Worm (Caenorhabditis elegans) whole organism, L1 larva: ENCODE data around the gene Y73F8A.15.

Experiments
- C04F5.9 ChIP-seq: sonication (generic microtip); optimal IDR thresholded peaks from 2 replicates; lab custom pipeline; 2016; ENCODE audit warnings: missing genetic modification characterization, missing compliant biosample characterization
- C16A3.4 ChIP-seq: fragments of 150-350 bp; optimal IDR thresholded peaks from 2 replicates; lab custom pipeline; 2014; ENCODE audit warnings: missing biosample characterization, missing genetic modification characterization
- Y116A8C.19 ChIP-seq: sonication (generic microtip); optimal IDR thresholded peaks from 2 replicates; lab custom pipeline; 2016; ENCODE audit warnings: missing compliant biosample characterization, missing genetic modification characterization, borderline replicate concordance
- aha-1 ChIP-seq: fragments of 150-350 bp; optimal IDR thresholded peaks from 2 replicates; lab custom pipeline; 2014; ENCODE audit warnings: missing biosample characterization, missing genetic modification characterization
- alr-1 ChIP-seq: fragments of 200-800 bp; sonication (Bioruptor generic); optimal IDR thresholded peaks from 2 replicates; lab custom pipeline; 2018; ENCODE audit warnings: borderline replicate concordance, mild to moderate bottlenecking, missing genetic modification characterization, missing compliant biosample characterization
- ama-1 ChIP-seq: fragments of 150-350 bp; optimal IDR thresholded peaks from 2 replicates; lab custom pipeline; 2014
- ceh-88 ChIP-seq: fragments of 200-800 bp; sonication (Bioruptor generic); IDR thresholded peaks from 2 replicates; pipeline ENCODE4 v1.3.6; 2022; ENCODE audit warnings: missing genetic modification characterization, missing compliant biosample characterization
- efl-1 ChIP-seq, 4 experiments: fragments of 150-350 bp; optimal IDR thresholded peaks in 3 of 4; peaks in 1 of 4; 1 replicate in 1 of 4; 2 replicates in 3 of 4; lab custom pipeline; 2014; ENCODE audit warnings: missing biosample characterization in 2 of 4, missing genetic modification characterization in 2 of 4, missing genetic modification reagents in 2 of 4
- efl-3 ChIP-seq: fragments of 200-800 bp; sonication (Bioruptor generic); optimal IDR thresholded peaks from 2 replicates; lab custom pipeline; 2018; ENCODE audit warnings: mild to moderate bottlenecking, missing genetic modification characterization, missing compliant biosample characterization
- fkh-8 ChIP-seq: sonication (generic microtip); optimal IDR thresholded peaks from 2 replicates; lab custom pipeline; 2016; ENCODE audit warnings: mild to moderate bottlenecking, missing genetic modification characterization, missing compliant biosample characterization
- hlh-4 ChIP-seq: sonication (generic microtip); optimal IDR thresholded peaks from 2 replicates; lab custom pipeline; 2016; ENCODE audit warnings: mild to moderate bottlenecking, missing genetic modification characterization, missing compliant biosample characterization
- hpl-2 ChIP-seq: fragments of 150-350 bp; optimal IDR thresholded peaks from 2 replicates; lab custom pipeline; 2014; ENCODE audit warnings: missing biosample characterization, missing genetic modification reagents, missing genetic modification characterization
- isw-1 ChIP-seq: fragments of 200-800 bp; sonication (Bioruptor generic); IDR thresholded peaks from 2 replicates; pipeline ENCODE4 v1.3.6; 2022; ENCODE audit warnings: missing genetic modification characterization, missing compliant biosample characterization
- lin-35 ChIP-seq, 2 experiments: fragments of 150-350 bp; optimal IDR thresholded peaks; 2 replicates each; lab custom pipeline; 2014; ENCODE audit warnings: missing biosample characterization in 2 of 2, missing genetic modification characterization in 2 of 2, missing genetic modification reagents in 2 of 2
- lir-3 ChIP-seq: sonication (generic microtip); optimal IDR thresholded peaks from 2 replicates; lab custom pipeline; 2016; ENCODE audit warnings: mild to moderate bottlenecking, missing genetic modification characterization, moderate library complexity, missing compliant biosample characterization; ENCODE audit not compliant: poor library complexity
- mdl-1 ChIP-seq, 2 experiments: fragments of 150-350 bp; optimal IDR thresholded peaks; 2 replicates each; lab custom pipeline; 2014 to 2017; ENCODE audit warnings: missing biosample characterization in 2 of 2, missing genetic modification characterization in 2 of 2, inconsistent platforms in 1 of 2
- mef-2 ChIP-seq: fragments of 150-350 bp; optimal IDR thresholded peaks from 2 replicates; lab custom pipeline; 2014; ENCODE audit warnings: missing biosample characterization, missing genetic modification characterization
- nhr-20 ChIP-seq: sonication (generic microtip); optimal IDR thresholded peaks from 2 replicates; lab custom pipeline; 2016; ENCODE audit warnings: mild to moderate bottlenecking, missing genetic modification characterization, missing compliant biosample characterization
- nhr-71 ChIP-seq: sonication (generic microtip); optimal IDR thresholded peaks from 2 replicates; lab custom pipeline; 2016; ENCODE audit warnings: mild to moderate bottlenecking, missing genetic modification characterization, moderate library complexity, missing compliant biosample characterization
- nhr-76 ChIP-seq: sonication (generic microtip); optimal IDR thresholded peaks from 2 replicates; lab custom pipeline; 2017; ENCODE audit warnings: missing biosample characterization, missing genetic modification characterization
- nhr-77 ChIP-seq: fragments of 150-350 bp; optimal IDR thresholded peaks from 2 replicates; lab custom pipeline; 2014; ENCODE audit warnings: missing biosample characterization, missing genetic modification characterization
- nhr-84 ChIP-seq: sonication (generic microtip); optimal IDR thresholded peaks from 2 replicates; lab custom pipeline; 2017; ENCODE audit warnings: missing biosample characterization, missing genetic modification characterization
- nhr-90 ChIP-seq: sonication (generic microtip); optimal IDR thresholded peaks from 2 replicates; lab custom pipeline; 2016; ENCODE audit warnings: mild to moderate bottlenecking, missing genetic modification characterization, missing compliant biosample characterization; ENCODE audit not compliant: poor library complexity
- pag-3 ChIP-seq: sonication (generic microtip); optimal IDR thresholded peaks from 2 replicates; lab custom pipeline; 2017; ENCODE audit warnings: missing genetic modification characterization, mild to moderate bottlenecking, missing compliant biosample characterization, antibody characterized with exemption, borderline replicate concordance; ENCODE audit not compliant: insufficient read depth
- pqm-1 ChIP-seq: sonication (generic microtip); optimal IDR thresholded peaks from 3 replicates; lab custom pipeline; 2017; ENCODE audit warnings: missing biosample characterization, missing genetic modification characterization
- rnt-1 ChIP-seq: sonication (generic microtip); optimal IDR thresholded peaks from 2 replicates; lab custom pipeline; 2016; ENCODE audit warnings: mild to moderate bottlenecking, missing genetic modification characterization, moderate library complexity, missing compliant biosample characterization
- snpc-4 ChIP-seq: fragments of 150-350 bp; optimal IDR thresholded peaks from 2 replicates; lab custom pipeline; 2014; ENCODE audit warnings: missing biosample characterization, missing genetic modification characterization
- swsn-7 ChIP-seq: sonication (generic microtip); optimal IDR thresholded peaks from 2 replicates; lab custom pipeline; 2016; ENCODE audit warnings: missing genetic modification characterization, missing compliant biosample characterization
- tbx-2 ChIP-seq: sonication (generic microtip); optimal IDR thresholded peaks from 2 replicates; lab custom pipeline; 2016; ENCODE audit warnings: missing genetic modification characterization, missing compliant biosample characterization
- tlp-1 ChIP-seq: fragments of 150-350 bp; optimal IDR thresholded peaks from 2 replicates; lab custom pipeline; 2014; ENCODE audit warnings: missing biosample characterization, missing genetic modification characterization
- unc-130 ChIP-seq: fragments of 150-350 bp; optimal IDR thresholded peaks from 2 replicates; lab custom pipeline; 2017; ENCODE audit warnings: missing biosample characterization, missing genetic modification characterization, inconsistent platforms
- unc-62 ChIP-seq: fragments of 150-350 bp; optimal IDR thresholded peaks from 2 replicates; lab custom pipeline; 2014; ENCODE audit warnings: missing biosample characterization, missing genetic modification reagents, missing genetic modification characterization
- unc-86 ChIP-seq: sonication (generic microtip); optimal IDR thresholded peaks from 2 replicates; lab custom pipeline; 2016; ENCODE audit warnings: missing genetic modification characterization, missing compliant biosample characterization
- zag-1 ChIP-seq: fragments of 150-350 bp; optimal IDR thresholded peaks from 2 replicates; lab custom pipeline; 2014; ENCODE audit warnings: missing biosample characterization, missing genetic modification characterization
- zip-4 ChIP-seq: fragments of 200-800 bp; sonication (Bioruptor generic); optimal IDR thresholded peaks from 2 replicates; lab custom pipeline; 2018; ENCODE audit warnings: mild to moderate bottlenecking, missing genetic modification characterization, moderate library complexity, missing compliant biosample characterization
- ztf-11 ChIP-seq, 2 experiments: sonication (generic microtip); optimal IDR thresholded peaks; 2 replicates each; lab custom pipeline; 2016 to 2017; ENCODE audit warnings: missing genetic modification characterization in 2 of 2, missing biosample characterization in 1 of 2, missing compliant biosample characterization in 1 of 2

Y73F8A.15 gene

DNA sequence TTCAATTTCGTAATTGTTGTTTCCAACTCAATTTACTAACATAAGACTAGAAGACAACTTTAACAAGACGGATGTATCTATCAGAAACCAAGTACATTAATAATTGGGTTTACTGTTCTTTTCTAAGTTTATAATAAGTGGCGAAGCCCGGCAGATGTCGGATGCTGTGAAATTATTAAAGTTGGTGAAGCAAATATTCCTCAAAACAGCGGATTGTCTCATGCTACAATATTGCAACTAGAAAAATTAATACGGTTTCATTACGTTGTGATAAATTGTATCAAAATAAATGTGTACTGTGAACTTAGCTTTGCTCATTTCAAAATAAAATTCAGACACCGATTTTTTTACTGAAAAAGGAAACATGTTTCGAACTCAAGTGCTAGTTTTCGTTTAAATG, 37.8 kb upstream of the Y73F8A.15 start:
- TF ChIP-seq nhr-84 (tag; lab: Kevin White, UChicago) (no peak), alr-1 (tag; lab: Kevin White, UChicago) (no peak)

ce11 chrIV:15289508-15289907, 31.9 kb upstream of the Y73F8A.15 start:
- TF ChIP-seq C16A3.4 (tag; lab: Kevin White, UChicago) (no peak), aha-1 (no peak), mdl-1 (tag; optimal IDR thresholded peaks at IDR 0.05; lab: Kevin White, UChicago) (no peak), nhr-90 (peak; percentile 30), zag-1 (no peak), pag-3 (tag; lab: Kevin White, UChicago) (no peak), efl-1 (optimal IDR thresholded peaks at IDR 0.05; lab: Kevin White, UChicago) (no peak), efl-1 (GFP tag; optimal IDR thresholded peaks at IDR 0.05 in 1 of 2; lab: Kevin White, UChicago) (peak in 1 of 2 experiments; percentile 91), nhr-20 (tag; lab: Kevin White, UChicago) (peak; percentile 6), swsn-7 (tag; lab: Kevin White, UChicago) (no peak), ceh-88 (no peak), fkh-8 (tag; lab: Kevin White, UChicago) (no peak), C04F5.9 (tag; lab: Kevin White, UChicago) (no peak), efl-3 (GFP tag; lab: Kevin White, UChicago) (no peak), hlh-4 (tag; lab: Kevin White, UChicago) (no peak), unc-130 (no peak)
- TF ChIP-seq, all 84 proteins: peak for 3

- TF ChIP-seq unc-130, result no peak
Observed at ce11 chrIV:15291162-15291561, 30.2 kb upstream of the Y73F8A.15 start, which contains the start of gene pqn-90. pqn-90 (minus strand) TSS chrIV:15291262.

DNA sequence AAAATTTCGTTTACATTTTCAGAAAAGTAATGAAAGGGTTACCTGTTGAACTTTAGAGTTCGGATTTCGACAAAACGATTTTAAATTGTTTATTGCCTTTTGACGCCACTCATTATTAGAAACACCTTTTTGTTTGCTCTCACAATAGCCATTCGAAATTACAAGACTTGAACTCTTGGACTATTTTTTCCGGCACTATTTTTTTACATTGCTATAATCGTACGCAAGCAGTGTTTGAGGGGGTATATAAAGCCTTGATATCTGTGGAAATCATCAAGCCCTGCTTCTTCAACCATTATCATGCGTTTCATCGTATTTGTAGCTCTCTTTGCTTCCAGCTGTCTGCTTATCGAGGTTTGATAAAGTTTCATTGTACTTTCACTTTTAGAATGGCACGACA, 29.8 kb upstream of the Y73F8A.15 start, which contains the start of gene pqn-91:
Gene pqn-91 (plus strand): TSS at position 301 of the 400 bp plus-strand sequence.
- TF ChIP-seq efl-1 (optimal IDR thresholded peaks at IDR 0.05; lab: Kevin White, UChicago), result no peak
- TF ChIP-seq efl-1 (GFP tag; optimal IDR thresholded peaks at IDR 0.05 in 1 of 2; lab: Kevin White, UChicago), result peak in 1 of 2 experiments; percentile 83
- TF ChIP-seq isw-1, result no peak

DNA sequence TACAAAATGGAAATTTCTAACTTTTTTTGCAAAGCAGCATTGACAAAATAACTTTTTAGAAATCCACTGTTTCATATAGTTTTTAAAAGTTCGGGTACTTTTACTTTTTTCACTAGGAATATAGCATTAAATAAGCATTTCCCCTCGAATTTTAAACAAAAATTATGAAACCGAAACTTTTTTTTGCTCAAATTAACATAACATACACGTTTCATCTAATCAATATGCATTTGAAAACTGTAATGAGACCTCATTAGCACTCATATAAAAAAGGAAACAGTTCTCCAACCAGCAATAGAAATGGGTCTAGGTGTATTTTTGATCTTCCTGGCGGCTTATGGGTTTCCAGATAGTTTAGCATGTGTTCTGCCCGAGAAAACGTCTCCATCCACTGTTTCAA, 27.3 kb upstream of the Y73F8A.15 start, which contains the start of gene Y73F8A.10:
Gene Y73F8A.10 (plus strand): TSS at position 301 of the 400 bp plus-strand sequence.
- no peak for TF ChIP-seq hpl-2 (GFP tag; lab: Kevin White, UChicago)
- TF ChIP-seq snpc-4, result no peak
- no peak for TF ChIP-seq nhr-76 (tag; lab: Kevin White, UChicago)
- no peak for TF ChIP-seq pqm-1 (tag; lab: Kevin White, UChicago)

DNA sequence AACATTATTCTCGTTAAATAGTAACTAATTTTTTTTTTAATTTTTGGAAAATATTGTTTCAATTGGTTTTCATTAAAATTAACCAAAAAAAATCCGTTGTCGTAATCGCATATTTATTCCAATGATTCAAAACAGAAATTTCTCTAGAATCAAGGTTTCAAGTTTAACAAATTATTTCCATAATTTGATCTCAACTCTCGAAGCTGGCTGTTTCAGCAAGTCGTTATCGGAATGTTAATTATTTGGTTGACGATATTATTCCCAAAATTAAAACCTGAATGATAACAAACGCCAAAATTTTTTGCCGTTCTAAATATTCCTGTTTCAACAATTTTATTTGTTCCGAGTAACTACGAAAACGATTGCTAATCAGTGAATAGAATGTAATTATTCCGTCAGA, 21.3 kb upstream of the Y73F8A.15 start:
- TF ChIP-seq zag-1 (no peak), zip-4 (GFP tag; lab: Kevin White, UChicago) (no peak), ztf-11 (tag; optimal IDR thresholded peaks at IDR 0.05; lab: Kevin White, UChicago) (no peak), mef-2 (tag; lab: Kevin White, UChicago) (no peak), lir-3 (no peak), ceh-88 (no peak), unc-62 (GFP tag; lab: Kevin White, UChicago) (no peak), alr-1 (tag; lab: Kevin White, UChicago) (no peak), nhr-77 (tag; lab: Kevin White, UChicago) (no peak), unc-86 (tag; lab: Kevin White, UChicago) (no peak), snpc-4 (no peak), ama-1 (lab: Kevin White, UChicago) (no peak), lin-35 (GFP tag; optimal IDR thresholded peaks at IDR 0.05; lab: Kevin White, UChicago) (no peak), Y116A8C.19 (no peak), tlp-1 (tag; lab: Kevin White, UChicago) (no peak), rnt-1 (tag; lab: Kevin White, UChicago) (no peak), swsn-7 (tag; lab: Kevin White, UChicago) (no peak), tbx-2 (tag; lab: Kevin White, UChicago) (no peak), nhr-71 (tag; lab: Kevin White, UChicago) (no peak)
